Fruit fly (Drosophila melanogaster) whole organism, wandering third instar larva: ENCODE measurements around the gene CG34398.
A peak's percentile ranks its signal among the peaks of the same experiment; 100 is the strongest.

Experiments
- Abd-B ChIP-seq: fragments of >200 bp; optimal IDR thresholded peaks from 2 replicates; lab custom pipeline; 2017; ENCODE audit warnings: missing biosample characterization, missing genetic modification characterization
- CG32264 ChIP-seq: fragments of 200-800 bp; sonication (Bioruptor generic); optimal IDR thresholded peaks from 2 replicates; lab custom pipeline; 2016; ENCODE audit warnings: missing biosample characterization, missing genetic modification characterization
- CG9705 ChIP-seq: fragments of 200-800 bp; sonication (Bioruptor generic); optimal IDR thresholded peaks from 2 replicates; lab custom pipeline; 2018; ENCODE audit warnings: missing biosample characterization, mild to moderate bottlenecking, missing genetic modification characterization
- CrebA ChIP-seq: fragments of 200-800 bp; sonication (Bioruptor generic); optimal IDR thresholded peaks from 2 replicates; lab custom pipeline; 2016; ENCODE audit warnings: missing biosample characterization, mild to moderate bottlenecking, missing genetic modification characterization, borderline replicate concordance
- Dfd ChIP-seq: fragments of >200 bp; optimal IDR thresholded peaks from 2 replicates; lab custom pipeline; 2017; ENCODE audit warnings: missing biosample characterization, missing genetic modification characterization
- Dif ChIP-seq: fragments of 200-275, 200-300 bp; sonication (Bioruptor generic); optimal IDR thresholded peaks from 2 replicates; lab custom pipeline; 2018; ENCODE audit warnings: missing biosample characterization, missing genetic modification characterization; ENCODE audit not compliant: partially characterized antibody
- GATAd ChIP-seq: sonication (Bioruptor generic); optimal IDR thresholded peaks from 2 replicates; lab custom pipeline; 2016; ENCODE audit warnings: missing biosample characterization, missing genetic modification characterization
- HLH106 ChIP-seq: fragments of 200-800 bp; optimal IDR thresholded peaks from 3 replicates; lab custom pipeline; 2019; ENCODE audit warnings: missing biosample characterization, mild to moderate bottlenecking, missing genetic modification characterization, moderate library complexity
- Hnf4 ChIP-seq: fragments of 200-800 bp; sonication (Bioruptor generic); optimal IDR thresholded peaks from 2 replicates; lab custom pipeline; 2016; ENCODE audit warnings: missing biosample characterization, mild to moderate bottlenecking, missing genetic modification characterization
- Hr78 ChIP-seq: fragments of >200 bp; optimal IDR thresholded peaks from 2 replicates; lab custom pipeline; 2017; ENCODE audit warnings: missing biosample characterization, missing genetic modification characterization
- Hr83 ChIP-seq: fragments of 200-300 bp; sonication (Bioruptor generic); optimal IDR thresholded peaks from 2 replicates; lab custom pipeline; 2016; ENCODE audit warnings: missing biosample characterization, mild to moderate bottlenecking, missing genetic modification characterization, moderate library complexity; ENCODE audit not compliant: poor library complexity, severe bottlenecking
- Jra ChIP-seq: sonication (Bioruptor generic); optimal IDR thresholded peaks from 2 replicates; lab custom pipeline; 2016; ENCODE audit warnings: missing biosample characterization, missing genetic modification characterization
- Mio ChIP-seq: sonication (Bioruptor generic); optimal IDR thresholded peaks from 2 replicates; lab custom pipeline; 2016; ENCODE audit warnings: missing biosample characterization, missing genetic modification characterization
- Myc ChIP-seq: fragments of >200 bp; optimal IDR thresholded peaks from 2 replicates; lab custom pipeline; 2017
- N ChIP-seq: fragments of >200 bp; optimal IDR thresholded peaks from 2 replicates; lab custom pipeline; 2018; ENCODE audit warnings: missing biosample characterization, missing external identifiers, missing genetic modification characterization
- OdsH ChIP-seq: fragments of 200-800 bp; sonication (Bioruptor generic); optimal IDR thresholded peaks from 2 replicates; lab custom pipeline; 2016; ENCODE audit warnings: missing biosample characterization, mild to moderate bottlenecking, missing genetic modification characterization
- Rel ChIP-seq, 2 experiments: fragments of 200-800 bp; sonication (Bioruptor generic) in 1 of 2; optimal IDR thresholded peaks; 2 replicates in 1 of 2; 3 replicates in 1 of 2; lab custom pipeline; 2016 to 2019; ENCODE audit warnings: mild to moderate bottlenecking in 2 of 2, missing biosample characterization in 2 of 2, missing genetic modification characterization in 2 of 2, moderate library complexity in 1 of 2
- Sp1 ChIP-seq: fragments of 200-800 bp; sonication (Bioruptor generic); optimal IDR thresholded peaks from 3 replicates; lab custom pipeline; 2019; ENCODE audit warnings: missing biosample characterization, mild to moderate bottlenecking, missing genetic modification characterization, moderate library complexity
- Vsx2 ChIP-seq: fragments of 200-300, 225-300 bp; sonication (Bioruptor generic); optimal IDR thresholded peaks from 2 replicates; lab custom pipeline; 2018; ENCODE audit warnings: missing biosample characterization, missing genetic modification characterization; ENCODE audit not compliant: partially characterized antibody
- br ChIP-seq: fragments of 200-800 bp; sonication (Bioruptor generic); optimal IDR thresholded peaks from 2 replicates; lab custom pipeline; 2016; ENCODE audit warnings: missing biosample characterization, missing genetic modification characterization
- brk ChIP-seq: fragments of 200-800 bp; sonication (Bioruptor generic); optimal IDR thresholded peaks from 2 replicates; lab custom pipeline; 2016; ENCODE audit warnings: missing biosample characterization, mild to moderate bottlenecking, missing genetic modification characterization
- dl ChIP-seq, 2 experiments: fragments of 175-275, 200-275 bp in 1 of 2; fragments of 200-275 bp in 1 of 2; sonication (Bioruptor generic); optimal IDR thresholded peaks; lab custom pipeline; 2018; ENCODE audit warnings: mild to moderate bottlenecking in 2 of 2, missing biosample characterization in 2 of 2, missing genetic modification characterization in 2 of 2, moderate library complexity in 2 of 2; ENCODE audit not compliant: partially characterized antibody in 2 of 2, insufficient read depth in 1 of 2
- dmrt93B ChIP-seq: fragments of 200-800 bp; sonication (Bioruptor generic); optimal IDR thresholded peaks from 2 replicates; lab custom pipeline; 2018; ENCODE audit warnings: missing biosample characterization, mild to moderate bottlenecking, missing genetic modification characterization
- dsf ChIP-seq: sonication (Bioruptor generic); optimal IDR thresholded peaks from 2 replicates; lab custom pipeline; 2016; ENCODE audit warnings: missing biosample characterization, missing genetic modification characterization, borderline replicate concordance
- ey ChIP-seq: fragments of 200-800 bp; sonication (Bioruptor generic); optimal IDR thresholded peaks from 2 replicates; lab custom pipeline; 2016; ENCODE audit warnings: missing biosample characterization, missing genetic modification characterization
- foxo ChIP-seq, 2 experiments: fragments of 200-800 bp; sonication (Bioruptor generic); optimal IDR thresholded peaks; 2 replicates in 1 of 2; 3 replicates in 1 of 2; lab custom pipeline; 2016 to 2017; ENCODE audit warnings: missing biosample characterization in 2 of 2, missing genetic modification characterization in 2 of 2
- fru ChIP-seq: fragments of 200-800 bp; sonication (Bioruptor generic); optimal IDR thresholded peaks from 3 replicates; lab custom pipeline; 2016; ENCODE audit warnings: missing biosample characterization, mild to moderate bottlenecking, missing genetic modification characterization
- h ChIP-seq: fragments of 200-800 bp; sonication (Bioruptor generic); optimal IDR thresholded peaks from 3 replicates; lab custom pipeline; 2016; ENCODE audit warnings: missing biosample characterization, mild to moderate bottlenecking, missing genetic modification characterization
- jim ChIP-seq: fragments of 175-275, 200-325 bp; sonication (Bioruptor generic); optimal IDR thresholded peaks from 2 replicates; lab custom pipeline; 2016; ENCODE audit warnings: missing biosample characterization, mild to moderate bottlenecking, missing genetic modification characterization
- lola ChIP-seq: fragments of >200 bp; optimal IDR thresholded peaks from 2 replicates; lab custom pipeline; 2017; ENCODE audit warnings: missing biosample characterization, missing genetic modification characterization
- pan ChIP-seq: fragments of >200 bp; optimal IDR thresholded peaks from 2 replicates; lab custom pipeline; 2017
- psq ChIP-seq: fragments of 200-800 bp; sonication (Bioruptor generic); optimal IDR thresholded peaks from 3 replicates; lab custom pipeline; 2017; ENCODE audit warnings: missing biosample characterization, mild to moderate bottlenecking, missing genetic modification characterization, moderate library complexity
- rgr ChIP-seq: fragments of 200-800 bp; sonication (Bioruptor generic); optimal IDR thresholded peaks from 3 replicates; lab custom pipeline; 2016; ENCODE audit warnings: missing biosample characterization, mild to moderate bottlenecking, missing genetic modification characterization
- sage ChIP-seq: fragments of 200-800 bp; sonication (Bioruptor generic); optimal IDR thresholded peaks from 2 replicates; lab custom pipeline; 2016; ENCODE audit warnings: missing biosample characterization, mild to moderate bottlenecking, missing genetic modification characterization
- sv ChIP-seq: fragments of 200-800 bp; sonication (Bioruptor generic); optimal IDR thresholded peaks from 3 replicates; lab custom pipeline; 2016; ENCODE audit warnings: missing biosample characterization, missing genetic modification characterization
- tai ChIP-seq: sonication (Bioruptor generic); optimal IDR thresholded peaks from 2 replicates; lab custom pipeline; 2016; ENCODE audit warnings: missing biosample characterization, missing genetic modification characterization
- usp ChIP-seq: fragments of >200 bp; optimal IDR thresholded peaks from 2 replicates; lab custom pipeline; 2017; ENCODE audit warnings: missing biosample characterization, missing genetic modification characterization
- woc ChIP-seq: sonication (Bioruptor generic); optimal IDR thresholded peaks from 2 replicates; lab custom pipeline; 2016; ENCODE audit warnings: missing biosample characterization, mild to moderate bottlenecking, missing genetic modification characterization

CG34398 gene

dm6 chr2L:8949919-8950722, 51.5 kb downstream of the CG34398 start:
- TF ChIP-seq tai (peak; percentile 25), Rel (GFP tag; optimal IDR thresholded peaks at IDR 0.05; lab: Kevin White, UChicago) (no peak), Rel (tag; optimal IDR thresholded peaks at IDR 0.05; lab: Kevin White, UChicago) (peak; percentile 14), Hr83 (GFP tag; lab: Kevin White, UChicago) (peak; percentile 30), dmrt93B (GFP tag; lab: Kevin White, UChicago) (peak; percentile 48), OdsH (GFP tag; lab: Kevin White, UChicago) (peak; percentile 56), Abd-B (GFP tag; lab: Kevin White, UChicago) (no peak), jim (GFP tag; lab: Kevin White, UChicago) (no peak), usp (GFP tag; lab: Kevin White, UChicago) (no peak), Vsx2 (GFP tag; lab: Kevin White, UChicago) (peak; percentile 89), pan (lab: Kevin White, UChicago) (no peak), CG32264 (GFP tag; lab: Kevin White, UChicago) (no peak), CrebA (GFP tag; lab: Kevin White, UChicago) (no peak), ey (GFP tag; lab: Kevin White, UChicago) (peak; percentile 66), h (peak; percentile 58), dl (GFP tag; optimal IDR thresholded peaks at IDR 0.05; lab: Kevin White, UChicago; ENCODE audit: insufficient read depth in 1 of 2, partially characterized antibody in 2 of 2) (peak; percentile 34 to 71), br (peak; percentile 67), rgr (GFP tag; lab: Kevin White, UChicago) (peak; percentile 53), Myc (lab: Kevin White, UChicago) (no peak), Sp1 (GFP tag; lab: Kevin White, UChicago) (peak; percentile 63), Jra (GFP tag; lab: Kevin White, UChicago) (no peak), psq (peak; percentile 80), brk (GFP tag; lab: Kevin White, UChicago) (peak; percentile 12), foxo (GFP tag; optimal IDR thresholded peaks at IDR 0.05; lab: Kevin White, UChicago) (peak in 1 of 2 experiments; percentile 71), CG9705 (GFP tag; lab: Kevin White, UChicago) (no peak), Dfd (GFP tag; lab: Kevin White, UChicago) (no peak), Mio (GFP tag; lab: Kevin White, UChicago) (no peak), HLH106 (tag; lab: Kevin White, UChicago) (peak; percentile 57), Hr78 (GFP tag; lab: Kevin White, UChicago) (no peak), Dif (peak; percentile 59), woc (peak; percentile 74), fru (GFP tag; lab: Kevin White, UChicago) (peak; percentile 95), Hnf4 (peak; percentile 37)

dm6 chr2L:8951184-8951934, 52.8 kb downstream of the CG34398 start, which contains the start of gene C1GalTA:
Gene C1GalTA (minus strand): TSS chr2L:8951216.
- peak; percentile 92 for TF ChIP-seq CG9705 (GFP tag; lab: Kevin White, UChicago)
- TF ChIP-seq Sp1 (GFP tag; lab: Kevin White, UChicago): peak; percentile 99
- peak; percentile 96 for TF ChIP-seq rgr (GFP tag; lab: Kevin White, UChicago)
- TF ChIP-seq brk (GFP tag; lab: Kevin White, UChicago): peak; percentile 88
- TF ChIP-seq Vsx2 (GFP tag; lab: Kevin White, UChicago): no peak
- peak; percentile 96 for TF ChIP-seq psq
- TF ChIP-seq Hr83 (GFP tag; lab: Kevin White, UChicago): no peak
- peak; percentile 65 for TF ChIP-seq Rel (GFP tag; optimal IDR thresholded peaks at IDR 0.05; lab: Kevin White, UChicago)
- peak; percentile 90 for TF ChIP-seq Rel (tag; optimal IDR thresholded peaks at IDR 0.05; lab: Kevin White, UChicago)
- peak; percentile 41 for TF ChIP-seq tai
- no peak for TF ChIP-seq Myc (lab: Kevin White, UChicago)
- peak; percentile 83 for TF ChIP-seq Hnf4
- TF ChIP-seq foxo (GFP tag; optimal IDR thresholded peaks at IDR 0.05; lab: Kevin White, UChicago): peak in 1 of 2 experiments; percentile 98
- no peak for TF ChIP-seq Abd-B (GFP tag; lab: Kevin White, UChicago)
- TF ChIP-seq Jra (GFP tag; lab: Kevin White, UChicago): peak; percentile 36
- peak; percentile 88 for TF ChIP-seq fru (GFP tag; lab: Kevin White, UChicago)
- no peak for TF ChIP-seq CrebA (GFP tag; lab: Kevin White, UChicago)
- TF ChIP-seq N: no peak
- TF ChIP-seq OdsH (GFP tag; lab: Kevin White, UChicago): peak; percentile 98
- no peak for TF ChIP-seq usp (GFP tag; lab: Kevin White, UChicago)
- no peak for TF ChIP-seq CG32264 (GFP tag; lab: Kevin White, UChicago)
- peak; percentile 96 for TF ChIP-seq dmrt93B (GFP tag; lab: Kevin White, UChicago)
- TF ChIP-seq HLH106 (tag; lab: Kevin White, UChicago): peak; percentile 99
- peak; percentile 36 to 42 for TF ChIP-seq dl (GFP tag; optimal IDR thresholded peaks at IDR 0.05; lab: Kevin White, UChicago; ENCODE audit: insufficient read depth in 1 of 2, partially characterized antibody in 2 of 2)
- peak; percentile 88 for TF ChIP-seq h
- TF ChIP-seq dsf (GFP tag; lab: Kevin White, UChicago): no peak
- TF ChIP-seq GATAd (GFP tag; lab: Kevin White, UChicago): no peak
- no peak for TF ChIP-seq jim (GFP tag; lab: Kevin White, UChicago)
- no peak for TF ChIP-seq pan (lab: Kevin White, UChicago)
- TF ChIP-seq sage: peak; percentile 29
- no peak for TF ChIP-seq lola
- TF ChIP-seq br: peak; percentile 81
- TF ChIP-seq sv (GFP tag; lab: Kevin White, UChicago): peak; percentile 87
- no peak for TF ChIP-seq Hr78 (GFP tag; lab: Kevin White, UChicago)
- peak; percentile 80 for TF ChIP-seq Dfd (GFP tag; lab: Kevin White, UChicago)
- no peak for TF ChIP-seq Mio (GFP tag; lab: Kevin White, UChicago)
- peak; percentile 69 for TF ChIP-seq ey (GFP tag; lab: Kevin White, UChicago)
- peak; percentile 70 for TF ChIP-seq Dif
- TF ChIP-seq woc: peak; percentile 69
